Worm (Caenorhabditis elegans) whole organism, L4 larva: Measurements from ENCODE around the gene zip-3.
A peak's percentile ranks its signal among the peaks of the same experiment; 100 is the strongest.

Experiments
- D1046.2 ChIP-seq: fragments of 200-800 bp; sonication (Bioruptor generic); IDR thresholded peaks from 2 replicates; pipeline ENCODE4 v1.3.6; 2022; ENCODE audit warnings: missing genetic modification characterization, missing compliant biosample characterization
- R02D3.7 ChIP-seq: fragments of 150-350 bp; sonication (generic microtip); optimal IDR thresholded peaks from 3 replicates; lab custom pipeline; 2014; ENCODE audit warnings: missing biosample characterization, missing genetic modification characterization
- Y5F2A.4 ChIP-seq: fragments of 200-800 bp; sonication (Bioruptor generic); optimal IDR thresholded peaks from 2 replicates; lab custom pipeline; 2018; ENCODE audit warnings: mild to moderate bottlenecking, missing genetic modification characterization, missing compliant biosample characterization
- Y75B8A.6 ChIP-seq: fragments of 200-800 bp; sonication (Bioruptor generic); IDR thresholded peaks from 2 replicates; pipeline ENCODE4 v1.3.6; 2022; ENCODE audit warnings: missing genetic modification reagents, missing genetic modification characterization, missing compliant biosample characterization
- arid-1 ChIP-seq: fragments of 200-800 bp; sonication (Bioruptor generic); conservative IDR thresholded peaks from 2 replicates; pipeline ENCODE4 v1.3.6; 2022; ENCODE audit warnings: missing genetic modification reagents, missing genetic modification characterization, missing compliant biosample characterization
- attf-4 ChIP-seq: sonication (generic microtip); optimal IDR thresholded peaks from 3 replicates; lab custom pipeline; 2017; ENCODE audit warnings: missing biosample characterization, missing genetic modification characterization
- ceh-20 ChIP-seq: fragments of 200-800 bp; sonication (Bioruptor generic); IDR thresholded peaks from 2 replicates; pipeline ENCODE4 v1.3.6; 2022; ENCODE audit warnings: missing genetic modification reagents, missing genetic modification characterization, missing compliant biosample characterization
- ceh-28 ChIP-seq: fragments of 150-350 bp; optimal IDR thresholded peaks from 2 replicates; lab custom pipeline; 2014; ENCODE audit warnings: missing biosample characterization, missing genetic modification reagents, missing genetic modification characterization
- ceh-82 ChIP-seq: sonication (generic microtip); optimal IDR thresholded peaks from 2 replicates; lab custom pipeline; 2017; ENCODE audit warnings: missing biosample characterization, missing genetic modification characterization
- ctbp-1 ChIP-seq: fragments of 200-800 bp; sonication (Bioruptor generic); IDR thresholded peaks from 2 replicates; pipeline ENCODE4 v1.3.6; 2022; ENCODE audit warnings: missing genetic modification reagents, missing genetic modification characterization, missing compliant biosample characterization
- daf-16 ChIP-seq, 3 experiments: sonication (generic microtip); optimal IDR thresholded peaks; 2 replicates each; lab custom pipeline; 2016 to 2017; ENCODE audit warnings: missing genetic modification characterization in 3 of 3, missing genetic modification reagents in 3 of 3, mild to moderate bottlenecking in 2 of 3, missing compliant biosample characterization in 2 of 3, missing biosample characterization in 1 of 3, moderate library complexity in 1 of 3
- dmd-6 ChIP-seq: fragments of 200-800 bp; sonication (Bioruptor generic); IDR thresholded peaks from 2 replicates; pipeline ENCODE4 v1.3.6; 2022; ENCODE audit warnings: missing genetic modification reagents, missing genetic modification characterization, missing compliant biosample characterization
- dpl-1 ChIP-seq: fragments of 150-350 bp; optimal IDR thresholded peaks from 2 replicates; lab custom pipeline; 2014; ENCODE audit warnings: missing biosample characterization, missing genetic modification reagents, missing genetic modification characterization
- duxl-1 ChIP-seq: sonication (generic microtip); optimal IDR thresholded peaks from 2 replicates; lab custom pipeline; 2016; ENCODE audit warnings: mild to moderate bottlenecking, missing genetic modification characterization, moderate library complexity, missing compliant biosample characterization; ENCODE audit not compliant: poor library complexity
- fos-1 ChIP-seq: fragments of 150-350 bp; optimal IDR thresholded peaks from 2 replicates; lab custom pipeline; 2014; ENCODE audit warnings: missing biosample characterization, missing genetic modification characterization
- hif-1 ChIP-seq, 2 experiments: sonication (generic microtip); optimal IDR thresholded peaks; 2 replicates each; lab custom pipeline; 2016 to 2017; ENCODE audit warnings: missing compliant biosample characterization in 2 of 2, missing genetic modification characterization in 2 of 2, missing genetic modification reagents in 2 of 2, missing genotype in 2 of 2, mild to moderate bottlenecking in 1 of 2
- lim-7 ChIP-seq: fragments of 200-800 bp; sonication (Bioruptor generic); IDR thresholded peaks from 2 replicates; pipeline ENCODE4 v1.3.6; 2022; ENCODE audit warnings: missing genetic modification characterization, missing compliant biosample characterization
- lin-1 ChIP-seq: fragments of 200-800 bp; sonication (Bioruptor generic); IDR thresholded peaks from 2 replicates; pipeline ENCODE4 v1.3.6; 2022; ENCODE audit warnings: missing genetic modification reagents, missing genetic modification characterization, missing compliant biosample characterization
- lin-15B ChIP-seq: fragments of 150-350 bp; sonication (generic microtip); optimal IDR thresholded peaks from 3 replicates; lab custom pipeline; 2014; ENCODE audit warnings: missing biosample characterization, missing genetic modification characterization
- lir-3 ChIP-seq: sonication (generic microtip); optimal IDR thresholded peaks from 2 replicates; lab custom pipeline; 2016; ENCODE audit warnings: mild to moderate bottlenecking, missing genetic modification characterization, missing compliant biosample characterization
- lsy-2 ChIP-seq, 2 experiments: fragments of 150-350 bp in 1 of 2; sonication (generic microtip) in 1 of 2; optimal IDR thresholded peaks; 2 replicates each; lab custom pipeline; 2014 to 2017; ENCODE audit warnings: missing biosample characterization in 2 of 2, missing genetic modification characterization in 2 of 2
- madf-5 ChIP-seq, 2 experiments: fragments of 200-800 bp; sonication (Bioruptor generic); IDR thresholded peaks; 2 replicates each; pipeline ENCODE4 v1.3.6; 2022; ENCODE audit warnings: missing compliant biosample characterization in 2 of 2, missing genetic modification characterization in 2 of 2
- madf-9 ChIP-seq: fragments of 200-800 bp; sonication (Bioruptor generic); conservative IDR thresholded peaks from 2 replicates; pipeline ENCODE4 v1.3.6; 2022; ENCODE audit warnings: missing genetic modification reagents, missing genetic modification characterization, missing compliant biosample characterization
- mes-2 ChIP-seq: sonication (generic microtip); optimal IDR thresholded peaks from 2 replicates; lab custom pipeline; 2016; ENCODE audit warnings: missing genotype, mild to moderate bottlenecking, missing genetic modification characterization, missing compliant biosample characterization; ENCODE audit not compliant: poor library complexity, severe bottlenecking
- nhr-237 ChIP-seq: sonication (generic microtip); optimal IDR thresholded peaks from 2 replicates; lab custom pipeline; 2017; ENCODE audit warnings: missing biosample characterization, missing genetic modification characterization
- nhr-28 ChIP-seq: fragments of 150-350 bp; optimal IDR thresholded peaks from 2 replicates; lab custom pipeline; 2014; ENCODE audit warnings: missing biosample characterization, missing genetic modification characterization
- nhr-48 ChIP-seq: sonication (generic microtip); optimal IDR thresholded peaks from 2 replicates; lab custom pipeline; 2016; ENCODE audit warnings: mild to moderate bottlenecking, missing genetic modification characterization, missing compliant biosample characterization
- pqm-1 ChIP-seq: sonication (generic microtip); optimal IDR thresholded peaks from 2 replicates; lab custom pipeline; 2017; ENCODE audit warnings: missing biosample characterization, missing genetic modification characterization
- rbr-2 ChIP-seq: sonication (generic microtip); optimal IDR thresholded peaks from 2 replicates; lab custom pipeline; 2016; ENCODE audit warnings: missing genotype, missing genetic modification characterization, missing compliant biosample characterization
- set-16 ChIP-seq: fragments of 200-800 bp; sonication (Bioruptor generic); IDR thresholded peaks from 2 replicates; pipeline ENCODE4 v1.3.6; 2022; ENCODE audit warnings: missing genetic modification reagents, missing genetic modification characterization, missing compliant biosample characterization
- snpc-4 ChIP-seq: fragments of 150-350 bp; optimal IDR thresholded peaks from 2 replicates; lab custom pipeline; 2014; ENCODE audit warnings: missing biosample characterization, missing genetic modification characterization
- tra-1 ChIP-seq: fragments of 200-800 bp; sonication (Bioruptor generic); IDR thresholded peaks from 2 replicates; pipeline ENCODE4 v1.3.6; 2022; ENCODE audit warnings: missing genetic modification reagents, missing genetic modification characterization, missing compliant biosample characterization
- unc-62 ChIP-seq, 3 experiments: fragments of 150-350 bp in 1 of 3; sonication (generic microtip); optimal IDR thresholded peaks in 2 of 3; peaks in 1 of 3; 1 replicate in 1 of 3; 2 replicates in 2 of 3; lab custom pipeline; 2014 to 2017; ENCODE audit warnings: missing biosample characterization in 3 of 3, missing genetic modification characterization in 3 of 3, missing genetic modification reagents in 3 of 3, missing genotype in 1 of 3
- zag-1 ChIP-seq: fragments of 150-350 bp; optimal IDR thresholded peaks from 2 replicates; lab custom pipeline; 2014; ENCODE audit warnings: missing biosample characterization, missing genetic modification characterization
- zip-11 ChIP-seq: fragments of 200-800 bp; sonication (Bioruptor generic); IDR thresholded peaks from 2 replicates; pipeline ENCODE4 v1.3.6; 2022; ENCODE audit warnings: missing genetic modification characterization, missing compliant biosample characterization
- zip-2 ChIP-seq: fragments of 150-350 bp; optimal IDR thresholded peaks from 2 replicates; lab custom pipeline; 2014; ENCODE audit warnings: missing biosample characterization, missing genetic modification characterization
- ztf-7 ChIP-seq: fragments of 150-350 bp; optimal IDR thresholded peaks from 2 replicates; lab custom pipeline; 2014; ENCODE audit warnings: missing biosample characterization, missing genetic modification characterization

zip-3 gene

ce11 chrII:13984551-13984950, 27.3 kb upstream of the zip-3 start, which contains the start of gene sre-47:
Gene sre-47, minus strand, starts transcription at chrII:13984651.
- TF ChIP-seq unc-62 (GFP tag; optimal IDR thresholded peaks at IDR 0.05 in 1 of 2; lab: Kevin White, UChicago) (peak in 1 of 2 experiments; percentile 30), unc-62 (tag; optimal IDR thresholded peaks at IDR 0.05; lab: Kevin White, UChicago) (no peak), Y75B8A.6 (GFP tag; lab: Robert Waterston, UW) (no peak)

ce11 chrII:13982923-13983322, 25.7 kb upstream of the zip-3 start, which contains the start of the genes Y39G8B.13 and Y39G8B.10:
Gene Y39G8B.13, minus strand, starts transcription at chrII:13983047.
Gene Y39G8B.10, minus strand, starts transcription at chrII:13983115.
- TF ChIP-seq madf-5 (GFP tag; IDR thresholded peaks at IDR 0.05; lab: Robert Waterston, UW) (no peak), lsy-2 (tag; optimal IDR thresholded peaks at IDR 0.05; lab: Kevin White, UChicago) (no peak), fos-1 (tag; lab: Kevin White, UChicago) (no peak), set-16 (GFP tag; lab: Robert Waterston, UW) (no peak), zip-2 (tag; lab: Kevin White, UChicago) (no peak), pqm-1 (tag; lab: Kevin White, UChicago) (peak; percentile 87), Y5F2A.4 (GFP tag; lab: Kevin White, UChicago) (no peak), nhr-28 (tag; lab: Kevin White, UChicago) (peak; percentile 26)

- no peak for TF ChIP-seq nhr-48
- 0 out of 2 replicates have a peak, but pooled peaks have one; percentile 60 for TF ChIP-seq lim-7 (GFP tag; lab: Robert Waterston, UW)
- no peak for TF ChIP-seq dpl-1 (GFP tag; lab: Kevin White, UChicago)
- TF ChIP-seq nhr-237 (tag; lab: Kevin White, UChicago), result no peak
- TF ChIP-seq duxl-1 (tag; lab: Kevin White, UChicago), result no peak
- no peak for TF ChIP-seq lin-1 (GFP tag; lab: Robert Waterston, UW)
- TF ChIP-seq set-16 (GFP tag; lab: Robert Waterston, UW), result peak; percentile 92
Measured at ce11 chrII:13982247-13982646, 25.0 kb upstream of the zip-3 start.

ce11 chrII:13981819-13982218, 24.6 kb upstream of the zip-3 start:
- TF ChIP-seq daf-16 (GFP tag; optimal IDR thresholded peaks at IDR 0.05; lab: Kevin White, UChicago) (no peak), daf-16 (tag; optimal IDR thresholded peaks at IDR 0.05; lab: Kevin White, UChicago) (peak; percentile 9), zag-1 (tag; lab: Kevin White, UChicago) (no peak), pqm-1 (tag; lab: Kevin White, UChicago) (peak; percentile 19)
- TF ChIP-seq, all 104 proteins: peak for 2

- TF ChIP-seq dmd-6 (GFP tag; lab: Robert Waterston, UW) (peak; percentile 41; the same call in 1 of the 2 replicates), nhr-28 (tag; lab: Kevin White, UChicago) (peak; percentile 48), R02D3.7 (tag; lab: Kevin White, UChicago) (no peak), D1046.2 (GFP tag; lab: Robert Waterston, UW) (no peak), ctbp-1 (no peak), Y5F2A.4 (GFP tag; lab: Kevin White, UChicago) (no peak), daf-16 (GFP tag; optimal IDR thresholded peaks at IDR 0.05; lab: Kevin White, UChicago) (no peak), daf-16 (tag; optimal IDR thresholded peaks at IDR 0.05; lab: Kevin White, UChicago) (peak; percentile 7), pqm-1 (tag; lab: Kevin White, UChicago) (peak; percentile 68)
Measured at ce11 chrII:13981097-13981496, 23.8 kb upstream of the zip-3 start, which contains the start of gene Y39G8B.9. Gene Y39G8B.9, plus strand, starts transcription at chrII:13981365.

ce11 chrII:13979833-13980513, 22.7 kb upstream of the zip-3 start, which contains the start of gene sre-48:
Gene sre-48, minus strand, starts transcription at chrII:13979883.
- TF ChIP-seq snpc-4 (tag; lab: Kevin White, UChicago) (no peak), hif-1 (tag; optimal IDR thresholded peaks at IDR 0.05; lab: Kevin White, UChicago) (no peak), madf-9 (GFP tag; lab: Robert Waterston, UW) (no peak), lin-15B (tag; lab: Kevin White, UChicago) (no peak), ceh-20 (no peak), ceh-28 (tag; lab: Kevin White, UChicago) (no peak), unc-62 (GFP tag; optimal IDR thresholded peaks at IDR 0.05 in 1 of 2; lab: Kevin White, UChicago) (peak in 1 of 2 experiments; percentile 22), unc-62 (tag; optimal IDR thresholded peaks at IDR 0.05; lab: Kevin White, UChicago) (no peak), pqm-1 (tag; lab: Kevin White, UChicago) (peak; percentile 51), ceh-82 (no peak), attf-4 (tag; lab: Kevin White, UChicago) (no peak), rbr-2 (tag; lab: Kevin White, UChicago) (no peak), ztf-7 (no peak), dpl-1 (GFP tag; lab: Kevin White, UChicago) (no peak), zip-11 (no peak), lir-3 (no peak), nhr-28 (tag; lab: Kevin White, UChicago) (peak; percentile 40), tra-1 (GFP tag; lab: Robert Waterston, UW) (no peak), mes-2 (no peak), arid-1 (GFP tag; lab: Robert Waterston, UW) (no peak)
